Worm (Caenorhabditis elegans) whole organism, young adult: ENCODE data around the gene M01F1.8.
A peak's percentile ranks its signal among the peaks of the same experiment; 100 is the strongest.

Experiments used
- B0261.1 ChIP-seq: sonication (generic microtip); optimal IDR thresholded peaks from 2 replicates; lab custom pipeline; 2016; ENCODE audit warnings: mild to moderate bottlenecking, missing genetic modification characterization, moderate library complexity, missing compliant biosample characterization
- B0336.3 ChIP-seq: fragments of 200-800 bp; sonication (Bioruptor generic); IDR thresholded peaks from 2 replicates; pipeline ENCODE4 v1.3.6; 2022; ENCODE audit warnings: missing genetic modification characterization, missing compliant biosample characterization
- F10E7.11 ChIP-seq: sonication (generic microtip); optimal IDR thresholded peaks from 2 replicates; lab custom pipeline; 2017; ENCODE audit warnings: mild to moderate bottlenecking, missing genetic modification characterization, moderate library complexity, missing compliant biosample characterization
- F55B11.4 ChIP-seq: sonication (generic microtip); optimal IDR thresholded peaks from 2 replicates; lab custom pipeline; 2016; ENCODE audit warnings: missing compliant biosample characterization, missing genetic modification characterization, borderline replicate concordance; ENCODE audit not compliant: insufficient read depth
- chd-7 ChIP-seq: sonication (generic microtip); optimal IDR thresholded peaks from 2 replicates; lab custom pipeline; 2016; ENCODE audit warnings: mild to moderate bottlenecking, missing genetic modification characterization, moderate library complexity, missing compliant biosample characterization
- egl-18 ChIP-seq: fragments of 200-800 bp; sonication (Bioruptor generic); IDR thresholded peaks from 2 replicates; pipeline ENCODE4 v1.3.6; 2022; ENCODE audit warnings: missing genetic modification reagents, missing genetic modification characterization, missing compliant biosample characterization
- egl-44 ChIP-seq: fragments of 200-800 bp; sonication (Bioruptor generic); IDR thresholded peaks from 2 replicates; pipeline ENCODE4 v1.3.6; 2022; ENCODE audit warnings: missing genetic modification reagents, missing genetic modification characterization, missing compliant biosample characterization
- lsl-1 ChIP-seq: fragments of 200-800 bp; sonication (Bioruptor generic); optimal IDR thresholded peaks from 2 replicates; lab custom pipeline; 2018; ENCODE audit warnings: mild to moderate bottlenecking, missing genetic modification characterization, moderate library complexity, missing compliant biosample characterization
- somi-1 ChIP-seq: fragments of 200-800 bp; sonication (Bioruptor generic); optimal IDR thresholded peaks from 2 replicates; lab custom pipeline; 2018; ENCODE audit warnings: mild to moderate bottlenecking, missing genetic modification characterization, missing compliant biosample characterization
- ztf-25 ChIP-seq: fragments of 200-800 bp; sonication (Bioruptor generic); IDR thresholded peaks from 2 replicates; pipeline ENCODE4 v1.3.6; 2022; ENCODE audit warnings: missing genetic modification reagents, missing genetic modification characterization, missing compliant biosample characterization

- TF ChIP-seq somi-1 (GFP tag; lab: Kevin White, UChicago) (no peak), ztf-25 (GFP tag; lab: Robert Waterston, UW) (no peak), F55B11.4 (tag; lab: Kevin White, UChicago) (no peak), B0336.3 (GFP tag; lab: Robert Waterston, UW) (no peak), lsl-1 (GFP tag; lab: Kevin White, UChicago) (peak; percentile 90), chd-7 (no peak), F10E7.11 (tag; lab: Kevin White, UChicago) (no peak), B0261.1 (tag; lab: Kevin White, UChicago) (no peak), egl-18 (GFP tag; lab: Robert Waterston, UW) (no peak), egl-44 (GFP tag; lab: Robert Waterston, UW) (no peak)
Observed at ce11 chrIII:3470973-3471372, 31.4 kb downstream of the M01F1.8 start.
